Fruit fly (Drosophila melanogaster) whole organism, adult: ENCODE data around the gene CG4572.
A peak's percentile ranks its signal among the peaks of the same experiment; 100 is the strongest.

Source experiments
- CG11617 ChIP-seq: fragments of 200-800 bp; sonication (Bioruptor generic); optimal IDR thresholded peaks from 2 replicates; lab custom pipeline; 2017; ENCODE audit warnings: mild to moderate bottlenecking, missing biosample characterization, missing genetic modification reagents, missing genetic modification characterization
- CG12768 ChIP-seq: fragments of 200-800 bp; sonication (Bioruptor generic); optimal IDR thresholded peaks from 2 replicates; lab custom pipeline; 2017; ENCODE audit warnings: missing biosample characterization, missing genetic modification characterization, mild to moderate bottlenecking, moderate library complexity, missing genetic modification reagents
- CG14711 ChIP-seq: fragments of 200-800 bp; sonication (Bioruptor generic); optimal IDR thresholded peaks from 2 replicates; lab custom pipeline; 2018; ENCODE audit warnings: missing biosample characterization, mild to moderate bottlenecking, missing genetic modification characterization, moderate library complexity
- CG1620 ChIP-seq: fragments of 200-800 bp; sonication (Bioruptor generic); optimal IDR thresholded peaks from 2 replicates; lab custom pipeline; 2016; ENCODE audit warnings: missing biosample characterization, missing genetic modification characterization
- CG33017 ChIP-seq: fragments of 200-800 bp; sonication (Bioruptor generic); optimal IDR thresholded peaks from 2 replicates; lab custom pipeline; 2018; ENCODE audit warnings: missing biosample characterization, mild to moderate bottlenecking, missing genetic modification characterization, moderate library complexity
- CG5204 ChIP-seq: fragments of 200-800 bp; sonication (Bioruptor generic); optimal IDR thresholded peaks from 2 replicates; lab custom pipeline; 2016; ENCODE audit warnings: missing biosample characterization, missing genetic modification characterization
- CG7045 ChIP-seq: fragments of 200-800 bp; sonication (Bioruptor generic); optimal IDR thresholded peaks from 2 replicates; lab custom pipeline; 2017; ENCODE audit warnings: missing biosample characterization, mild to moderate bottlenecking, missing genetic modification characterization
- CG7101 ChIP-seq: fragments of 200-800 bp; sonication (Bioruptor generic); optimal IDR thresholded peaks from 2 replicates; lab custom pipeline; 2018; ENCODE audit warnings: missing biosample characterization, mild to moderate bottlenecking, missing genetic modification characterization, moderate library complexity
- Clk ChIP-seq: fragments of 200-800 bp; sonication (Bioruptor generic); optimal IDR thresholded peaks from 2 replicates; lab custom pipeline; 2017; ENCODE audit warnings: missing biosample characterization, missing genetic modification characterization
- Crg-1 ChIP-seq: fragments of 200-800 bp; sonication (Bioruptor generic); optimal IDR thresholded peaks from 2 replicates; lab custom pipeline; 2016; ENCODE audit warnings: missing biosample characterization, missing genetic modification characterization
- Hr96 ChIP-seq: fragments of 200-800 bp; sonication (Bioruptor generic); optimal IDR thresholded peaks from 2 replicates; lab custom pipeline; 2016; ENCODE audit warnings: missing biosample characterization, missing genetic modification characterization
- Mnt ChIP-seq: fragments of 200-800 bp; sonication (Bioruptor generic); optimal IDR thresholded peaks from 2 replicates; lab custom pipeline; 2016; ENCODE audit warnings: missing biosample characterization, mild to moderate bottlenecking, missing genetic modification characterization
- bab1 ChIP-seq: fragments of 200-800 bp; sonication (Bioruptor generic); optimal IDR thresholded peaks from 3 replicates; lab custom pipeline; 2019; ENCODE audit warnings: missing biosample characterization, mild to moderate bottlenecking, missing genetic modification characterization, moderate library complexity
- cic ChIP-seq: fragments of 200-800 bp; sonication (Bioruptor generic); optimal IDR thresholded peaks from 2 replicates; lab custom pipeline; 2017; ENCODE audit warnings: missing biosample characterization, mild to moderate bottlenecking, missing genetic modification characterization, moderate library complexity
- cnc ChIP-seq, 2 experiments: fragments of >200 bp; optimal IDR thresholded peaks; 2 replicates each; lab custom pipeline; 2017
- kay ChIP-seq: fragments of 200-800 bp; sonication (Bioruptor generic); peaks from one replicate; lab custom pipeline; 2016; ENCODE audit warnings: missing biosample characterization, missing genetic modification characterization, borderline replicate concordance
- ovo ChIP-seq: fragments of 200-800 bp; sonication (Bioruptor generic); optimal IDR thresholded peaks from 2 replicates; lab custom pipeline; 2016; ENCODE audit warnings: missing biosample characterization, missing genetic modification characterization
- pad ChIP-seq: fragments of 200-800 bp; sonication (Bioruptor generic); optimal IDR thresholded peaks from 3 replicates; lab custom pipeline; 2017; ENCODE audit warnings: missing biosample characterization, missing genetic modification characterization, mild to moderate bottlenecking, moderate library complexity, missing genetic modification reagents
- tj ChIP-seq: fragments of 200-800 bp; sonication (Bioruptor generic); optimal IDR thresholded peaks from 3 replicates; lab custom pipeline; 2017; ENCODE audit warnings: missing biosample characterization, mild to moderate bottlenecking, missing genetic modification characterization, moderate library complexity
- toe ChIP-seq: fragments of 200-800 bp; sonication (Bioruptor generic); optimal IDR thresholded peaks from 2 replicates; lab custom pipeline; 2016; ENCODE audit warnings: missing biosample characterization, missing genetic modification characterization

Gene CG4572

DNA sequence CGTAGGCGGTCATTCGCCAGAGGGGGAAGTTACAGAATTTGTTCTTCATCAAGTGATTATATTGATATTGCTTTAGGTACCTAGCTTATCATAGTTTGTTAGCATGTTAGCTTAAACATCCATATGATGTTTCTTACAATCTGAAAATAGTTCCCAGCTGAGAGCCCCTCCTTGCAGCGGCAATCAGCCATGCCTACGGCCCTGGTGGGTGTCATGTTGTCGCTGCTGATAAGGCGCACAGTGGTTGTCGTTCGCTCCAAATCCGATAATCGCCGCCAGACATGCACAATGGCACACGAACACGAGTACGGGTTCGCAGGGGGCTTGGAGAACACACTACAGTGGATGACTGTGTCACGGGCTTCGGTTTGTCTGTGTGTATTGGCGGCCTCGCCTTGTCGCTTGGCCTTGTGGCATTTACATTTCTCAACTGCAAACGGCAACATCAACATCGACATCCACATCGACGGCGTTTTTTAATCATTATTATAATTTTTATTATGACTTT, 41.8 kb upstream of the CG4572 start:
- TF ChIP-seq CG33017 (tag; lab: Kevin White, UChicago), result peak; percentile 91
- peak; percentile 67 for TF ChIP-seq CG1620
- peak; percentile 66 for TF ChIP-seq Clk
- TF ChIP-seq Crg-1, result peak; percentile 59
- TF ChIP-seq CG7045 (GFP tag; lab: Kevin White, UChicago), result peak; percentile 70
- TF ChIP-seq pad (GFP tag; lab: Kevin White, UChicago), result peak; percentile 53
- TF ChIP-seq CG11617 (GFP tag; lab: Kevin White, UChicago), result peak; percentile 85
- peak; percentile 78 for TF ChIP-seq Mnt (GFP tag; lab: Kevin White, UChicago)
- peak; percentile 51 for TF ChIP-seq ovo (GFP tag; lab: Kevin White, UChicago)
- peak; percentile 85 for TF ChIP-seq CG5204 (GFP tag; lab: Kevin White, UChicago)
- TF ChIP-seq CG12768 (GFP tag; lab: Kevin White, UChicago), result peak; percentile 87
- TF ChIP-seq toe, result peak; percentile 24
- peak; percentile 75 for TF ChIP-seq CG14711
- TF ChIP-seq bab1 (GFP tag; lab: Kevin White, UChicago), result peak; percentile 38
- peak; percentile 73 for TF ChIP-seq cic (GFP tag; lab: Kevin White, UChicago)
- TF ChIP-seq CG7101, result peak; percentile 88
- TF ChIP-seq cnc (optimal IDR thresholded peaks at IDR 0.05; lab: Kevin White, UChicago), result no peak
- peak; percentile 73 for TF ChIP-seq Hr96 (GFP tag; lab: Kevin White, UChicago)
- TF ChIP-seq tj (GFP tag; lab: Kevin White, UChicago), result peak; percentile 62
- no peak for TF ChIP-seq kay (GFP tag; lab: Kevin White, UChicago)

DNA sequence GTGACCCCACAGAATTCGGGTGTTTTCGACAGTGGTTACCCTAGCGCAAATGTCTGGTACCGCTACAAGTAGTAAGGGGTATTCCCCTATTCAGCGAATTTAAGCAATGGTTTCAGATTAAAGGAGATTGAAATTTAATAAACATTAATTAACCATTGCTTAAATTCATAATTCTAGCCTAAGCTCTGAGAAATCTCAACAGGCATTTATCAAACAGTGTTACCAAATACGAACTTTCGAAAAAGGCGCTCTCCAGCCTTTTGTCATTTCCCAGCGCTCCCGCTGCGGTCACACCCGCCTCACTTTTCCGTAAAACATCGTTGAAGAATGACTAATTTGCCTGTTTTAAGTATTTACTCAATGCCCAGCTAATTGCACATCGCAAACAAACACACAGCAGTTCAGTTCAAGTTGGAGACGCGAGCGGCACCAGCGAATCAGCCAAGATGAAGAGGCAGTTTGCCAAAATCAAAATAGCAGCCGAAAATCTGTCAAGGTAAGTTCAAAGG, 40.7 kb upstream of the CG4572 start, which contains the start of the genes Surf6 and RhoGAP92B:
TSS of gene Surf6 (minus strand) at position 4 of the 509 bp plus-strand sequence.
TSS of gene RhoGAP92B (plus strand) at position 300 of the 509 bp plus-strand sequence.
- TF ChIP-seq CG33017 (tag; lab: Kevin White, UChicago) (peak; percentile 38), pad (GFP tag; lab: Kevin White, UChicago) (peak; percentile 58), Clk (peak; percentile 36), cnc (optimal IDR thresholded peaks at IDR 0.05; lab: Kevin White, UChicago) (no peak), toe (no peak), CG14711 (peak; percentile 74), cic (GFP tag; lab: Kevin White, UChicago) (peak; percentile 80), CG12768 (GFP tag; lab: Kevin White, UChicago) (peak; percentile 77), CG11617 (GFP tag; lab: Kevin White, UChicago) (peak; percentile 78), CG7045 (GFP tag; lab: Kevin White, UChicago) (peak; percentile 61), CG1620 (peak; percentile 51), CG5204 (GFP tag; lab: Kevin White, UChicago) (no peak), tj (GFP tag; lab: Kevin White, UChicago) (peak; percentile 72), Hr96 (GFP tag; lab: Kevin White, UChicago) (no peak), ovo (GFP tag; lab: Kevin White, UChicago) (peak; percentile 43), Mnt (GFP tag; lab: Kevin White, UChicago) (peak; percentile 98), Crg-1 (peak; percentile 46), kay (GFP tag; lab: Kevin White, UChicago) (peak; percentile 94), bab1 (GFP tag; lab: Kevin White, UChicago) (peak; percentile 92), CG7101 (peak; percentile 63)

DNA sequence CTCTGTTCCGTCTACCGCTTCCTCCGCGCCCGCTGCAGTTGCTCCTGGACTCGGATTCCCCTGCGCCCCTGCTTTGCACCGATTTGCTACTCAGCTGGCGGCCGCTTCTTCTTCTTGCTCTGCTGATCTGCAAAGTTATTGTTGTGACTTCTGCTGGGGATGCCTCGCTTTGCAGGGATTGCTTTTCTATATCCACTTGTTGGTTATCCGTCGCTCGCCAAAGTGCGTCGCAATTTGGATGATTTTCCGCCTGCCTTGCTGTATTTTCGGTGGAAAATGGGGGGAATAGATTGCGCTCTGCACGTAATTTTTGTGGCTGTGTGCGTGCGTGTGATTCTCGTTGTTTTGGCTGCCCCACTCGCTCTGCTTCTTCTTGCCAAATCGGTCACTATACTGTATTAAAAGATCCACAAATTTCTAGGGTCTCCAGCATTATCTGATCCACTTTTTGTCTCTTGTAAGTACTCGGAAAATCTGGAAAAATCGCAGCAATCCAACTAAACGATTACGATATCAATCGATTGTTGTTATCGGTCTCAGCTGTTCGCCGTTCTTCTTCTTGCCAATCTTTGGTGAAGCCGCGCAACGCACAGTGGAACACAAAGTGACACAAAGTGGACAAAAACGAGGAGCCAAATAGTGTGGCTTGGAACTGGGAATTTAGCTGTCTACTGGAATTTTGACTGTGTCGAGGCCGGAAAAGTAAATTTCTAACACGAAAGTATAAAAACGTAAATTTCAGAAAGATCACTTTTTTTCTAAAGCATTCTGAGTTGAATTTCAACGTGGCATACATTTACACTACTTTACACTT, 38.9 kb upstream of the CG4572 start, which contains the start of gene ClpX:
TSS of gene ClpX (minus strand) at position 764 of the 814 bp plus-strand sequence.
- TF ChIP-seq tj (GFP tag; lab: Kevin White, UChicago), result peak; percentile 64
- no peak for TF ChIP-seq kay (GFP tag; lab: Kevin White, UChicago)
- TF ChIP-seq Crg-1, result no peak
- TF ChIP-seq Mnt (GFP tag; lab: Kevin White, UChicago), result peak; percentile 82
- TF ChIP-seq pad (GFP tag; lab: Kevin White, UChicago), result peak; percentile 29
- TF ChIP-seq CG7045 (GFP tag; lab: Kevin White, UChicago), result no peak
- TF ChIP-seq cnc (optimal IDR thresholded peaks at IDR 0.05; lab: Kevin White, UChicago), result no peak
- peak; percentile 68 for TF ChIP-seq bab1 (GFP tag; lab: Kevin White, UChicago)
- TF ChIP-seq CG11617 (GFP tag; lab: Kevin White, UChicago), result peak; percentile 12
- TF ChIP-seq Hr96 (GFP tag; lab: Kevin White, UChicago), result no peak
- TF ChIP-seq cic (GFP tag; lab: Kevin White, UChicago), result peak; percentile 37
- no peak for TF ChIP-seq CG12768 (GFP tag; lab: Kevin White, UChicago)
- TF ChIP-seq Clk, result no peak

DNA sequence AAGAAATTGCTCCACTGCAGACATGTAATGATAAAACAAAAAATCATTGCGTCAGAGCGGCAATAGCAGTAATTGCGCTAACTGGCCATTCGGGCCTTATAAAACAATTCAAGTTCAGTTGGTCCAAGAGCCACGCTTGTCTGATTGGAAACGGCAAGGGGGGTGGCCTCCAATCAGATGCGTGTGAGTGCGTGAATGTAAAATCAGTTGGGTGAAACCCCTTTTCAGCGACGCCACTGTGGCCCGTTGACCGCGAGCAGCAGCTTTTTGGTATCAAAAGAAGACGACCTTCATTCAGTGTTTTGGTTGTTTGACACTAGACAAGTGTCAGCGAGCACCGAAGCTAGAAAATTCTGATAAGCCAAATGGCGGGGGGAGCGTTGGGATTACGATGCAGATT, 38.1 kb upstream of the CG4572 start:
- TF ChIP-seq CG1620 (no peak), CG7045 (GFP tag; lab: Kevin White, UChicago) (no peak), ovo (GFP tag; lab: Kevin White, UChicago) (no peak), Clk (no peak), CG7101 (no peak), Hr96 (GFP tag; lab: Kevin White, UChicago) (no peak), CG5204 (GFP tag; lab: Kevin White, UChicago) (no peak), CG33017 (tag; lab: Kevin White, UChicago) (no peak), CG12768 (GFP tag; lab: Kevin White, UChicago) (no peak), Crg-1 (no peak)

DNA sequence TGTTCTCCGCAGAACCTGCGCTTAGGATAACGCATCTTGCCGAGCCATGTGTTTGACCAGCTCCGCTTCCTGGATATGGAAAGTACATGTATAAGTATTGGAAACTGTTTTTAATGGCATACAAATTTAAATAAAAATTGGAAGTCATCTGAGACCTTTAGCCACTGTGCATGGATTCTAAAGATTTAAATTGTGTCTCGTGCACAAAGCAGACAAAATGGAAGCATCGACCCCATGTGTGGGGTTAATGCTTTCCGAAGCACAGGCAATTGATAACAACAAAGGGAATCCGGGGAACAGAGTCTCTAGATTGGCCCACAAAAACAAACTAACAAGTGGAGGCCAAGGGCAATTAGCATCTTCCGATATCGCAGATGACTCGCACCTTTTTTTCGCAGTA, 37.5 kb upstream of the CG4572 start:
- TF ChIP-seq CG1620, result no peak
- TF ChIP-seq cic (GFP tag; lab: Kevin White, UChicago), result no peak
- no peak for TF ChIP-seq CG7101
- TF ChIP-seq Crg-1, result no peak
- no peak for TF ChIP-seq Hr96 (GFP tag; lab: Kevin White, UChicago)
- TF ChIP-seq Mnt (GFP tag; lab: Kevin White, UChicago), result no peak
- no peak for TF ChIP-seq bab1 (GFP tag; lab: Kevin White, UChicago)
- TF ChIP-seq cnc (optimal IDR thresholded peaks at IDR 0.05; lab: Kevin White, UChicago), result no peak
- TF ChIP-seq CG14711, result no peak
- TF ChIP-seq CG5204 (GFP tag; lab: Kevin White, UChicago), result no peak
- TF ChIP-seq CG33017 (tag; lab: Kevin White, UChicago), result no peak
- no peak for TF ChIP-seq CG11617 (GFP tag; lab: Kevin White, UChicago)
- TF ChIP-seq CG12768 (GFP tag; lab: Kevin White, UChicago), result no peak
- TF ChIP-seq tj (GFP tag; lab: Kevin White, UChicago), result no peak
- TF ChIP-seq kay (GFP tag; lab: Kevin White, UChicago), result no peak
- TF ChIP-seq ovo (GFP tag; lab: Kevin White, UChicago), result no peak
- TF ChIP-seq toe, result no peak
- no peak for TF ChIP-seq Clk
- TF ChIP-seq pad (GFP tag; lab: Kevin White, UChicago), result no peak
